Fruit fly (Drosophila melanogaster) whole organism, embryonic: ENCODE measurements around the gene TotZ.

ENCODE experiments used
- Bgb ChIP-seq: fragments of 200-800 bp; sonication (Bioruptor generic); IDR thresholded peaks from 2 replicates; pipeline ENCODE4 v1.3.6; 2022; ENCODE audit warnings: missing biosample characterization, missing genetic modification characterization; ENCODE audit not compliant: partially characterized antibody
- CG10321 ChIP-seq: fragments of 200-800 bp; sonication (Bioruptor generic); IDR thresholded peaks from 2 replicates; pipeline ENCODE4 v1.3.6; 2022; ENCODE audit warnings: missing biosample characterization, missing genetic modification characterization
- CG11695 ChIP-seq: fragments of 200-800 bp; sonication (Bioruptor generic); IDR thresholded peaks from 3 replicates; pipeline ENCODE4 v1.3.6; 2022; ENCODE audit warnings: missing biosample characterization, missing genetic modification characterization
- CG12769 ChIP-seq: fragments of 200-800 bp; sonication (Bioruptor generic); optimal IDR thresholded peaks from 2 replicates; lab custom pipeline; 2019; ENCODE audit warnings: missing biosample characterization, mild to moderate bottlenecking, missing genetic modification characterization, moderate library complexity
- CG1529 ChIP-seq: fragments of 200-800 bp; sonication (Bioruptor generic); optimal IDR thresholded peaks from 3 replicates; lab custom pipeline; 2018; ENCODE audit warnings: missing biosample characterization, missing genetic modification characterization
- CG15479 ChIP-seq: fragments of 200-800 bp; sonication (Bioruptor generic); optimal IDR thresholded peaks from 3 replicates; lab custom pipeline; 2019; ENCODE audit warnings: missing biosample characterization, mild to moderate bottlenecking, missing genetic modification characterization, moderate library complexity
- CG16779 ChIP-seq: fragments of 200-800 bp; sonication (Bioruptor generic); IDR thresholded peaks from 2 replicates; pipeline ENCODE4 v1.3.6; 2022; ENCODE audit warnings: missing biosample characterization, missing genetic modification characterization
- CG17829 ChIP-seq: fragments of 200-800 bp; optimal IDR thresholded peaks from 2 replicates; lab custom pipeline; 2019; ENCODE audit warnings: missing biosample characterization, mild to moderate bottlenecking, missing genetic modification characterization, moderate library complexity
- CG18262 ChIP-seq: fragments of 200-800 bp; optimal IDR thresholded peaks from 3 replicates; lab custom pipeline; 2019; ENCODE audit warnings: missing biosample characterization, mild to moderate bottlenecking, missing genetic modification characterization, moderate library complexity
- CG2116 ChIP-seq: fragments of 200-800 bp; sonication (Bioruptor generic); optimal IDR thresholded peaks from 3 replicates; lab custom pipeline; 2018; ENCODE audit warnings: missing biosample characterization, mild to moderate bottlenecking, missing genetic modification characterization
- CG2120 ChIP-seq: fragments of 200-800 bp; sonication (Bioruptor generic); optimal IDR thresholded peaks from 3 replicates; lab custom pipeline; 2016; ENCODE audit warnings: missing biosample characterization, missing genetic modification characterization
- CG4617 ChIP-seq: fragments of 200-800 bp; sonication (Bioruptor generic); optimal IDR thresholded peaks from 3 replicates; lab custom pipeline; 2016; ENCODE audit warnings: missing biosample characterization, missing genetic modification characterization, borderline replicate concordance
- CG5180 ChIP-seq: fragments of 200-800 bp; sonication (Bioruptor generic); optimal IDR thresholded peaks from 3 replicates; lab custom pipeline; 2017; ENCODE audit warnings: missing biosample characterization, missing genetic modification characterization, mild to moderate bottlenecking, moderate library complexity, missing genetic modification reagents
- CG6272 ChIP-seq: fragments of 200-800 bp; sonication (Bioruptor generic); IDR thresholded peaks from 2 replicates; pipeline ENCODE4 v1.3.6; 2022; ENCODE audit warnings: missing biosample characterization, missing genetic modification characterization
- CG8944 ChIP-seq: fragments of 200-800 bp; sonication (Bioruptor generic); optimal IDR thresholded peaks from 3 replicates; lab custom pipeline; 2016; ENCODE audit warnings: missing biosample characterization, missing genetic modification characterization
- CrebB ChIP-seq: fragments of 200-800 bp; sonication (Bioruptor generic); optimal IDR thresholded peaks from 3 replicates; lab custom pipeline; 2018; ENCODE audit warnings: missing biosample characterization, mild to moderate bottlenecking, missing genetic modification characterization
- Dad ChIP-seq: fragments of 200-800 bp; sonication (Bioruptor generic); optimal IDR thresholded peaks from 3 replicates; lab custom pipeline; 2016; ENCODE audit warnings: missing biosample characterization, missing genetic modification characterization
- Dbx ChIP-seq: fragments of 200-800 bp; sonication (Bioruptor generic); IDR thresholded peaks from 3 replicates; pipeline ENCODE4 v1.3.6; 2022; ENCODE audit warnings: missing biosample characterization, missing genetic modification characterization
- Deaf1 ChIP-seq: fragments of 200-800 bp; optimal IDR thresholded peaks from 3 replicates; lab custom pipeline; 2019; ENCODE audit warnings: missing biosample characterization, mild to moderate bottlenecking, missing genetic modification characterization, moderate library complexity
- Doc3 ChIP-seq: fragments of 200-800 bp; sonication (Bioruptor generic); IDR thresholded peaks from 3 replicates; pipeline ENCODE4 v1.3.6; 2022; ENCODE audit warnings: missing biosample characterization, missing genetic modification characterization; ENCODE audit not compliant: partially characterized antibody
- Ets97D ChIP-seq: fragments of 200-800 bp; sonication (Bioruptor generic); optimal IDR thresholded peaks from 3 replicates; lab custom pipeline; 2016; ENCODE audit warnings: missing biosample characterization, missing genetic modification characterization
- Gug ChIP-seq: fragments of 200-800 bp; sonication (Bioruptor generic); IDR thresholded peaks from 4 replicates; pipeline ENCODE4 v1.3.6; 2022; ENCODE audit warnings: missing biosample characterization, missing genetic modification characterization
- Hey ChIP-seq: fragments of 200-800 bp; sonication (Bioruptor generic); optimal IDR thresholded peaks from 3 replicates; lab custom pipeline; 2018; ENCODE audit warnings: missing biosample characterization, mild to moderate bottlenecking, missing genetic modification characterization
- Hr39 ChIP-seq: fragments of >200 bp; optimal IDR thresholded peaks from 2 replicates; lab custom pipeline; 2017
- MBD-R2 ChIP-seq: fragments of 200-800 bp; sonication (Bioruptor generic); IDR thresholded peaks from 2 replicates; pipeline ENCODE4 v1.3.6; 2022; ENCODE audit warnings: missing biosample characterization, missing genetic modification characterization
- MESR4 ChIP-seq: fragments of 200-800 bp; sonication (Bioruptor generic); optimal IDR thresholded peaks from 2 replicates; lab custom pipeline; 2018; ENCODE audit warnings: missing biosample characterization, mild to moderate bottlenecking, missing genetic modification characterization, moderate library complexity
- Med ChIP-seq: fragments of 200-800 bp; sonication (Bioruptor generic); peaks from one replicate; lab custom pipeline; 2016; ENCODE audit warnings: missing biosample characterization, missing genetic modification characterization, mild to moderate bottlenecking, inconsistent platforms, moderate library complexity
- NK7.1 ChIP-seq: fragments of 200-800 bp; sonication (Bioruptor generic); optimal IDR thresholded peaks from 3 replicates; lab custom pipeline; 2016; ENCODE audit warnings: missing biosample characterization, missing genetic modification characterization
- Poxn ChIP-seq: fragments of 200-800 bp; sonication (Bioruptor generic); IDR thresholded peaks from 2 replicates; pipeline ENCODE4 v1.3.6; 2022; ENCODE audit warnings: missing biosample characterization, missing genetic modification characterization
- Side ChIP-seq: fragments of 200-800 bp; sonication (Bioruptor generic); optimal IDR thresholded peaks from 2 replicates; lab custom pipeline; 2016; ENCODE audit warnings: missing biosample characterization, missing genetic modification characterization
- al ChIP-seq: fragments of 200-800 bp; sonication (Bioruptor generic); IDR thresholded peaks from 2 replicates; pipeline ENCODE4 v1.3.6; 2022; ENCODE audit warnings: missing biosample characterization, missing genetic modification characterization
- crp ChIP-seq, 2 experiments: fragments of 200-800 bp; sonication (Bioruptor generic); optimal IDR thresholded peaks; 2 replicates in 1 of 2; 3 replicates in 1 of 2; lab custom pipeline; 2017; ENCODE audit warnings: missing biosample characterization in 2 of 2, missing genetic modification characterization in 2 of 2, mild to moderate bottlenecking in 1 of 2, moderate library complexity in 1 of 2
- da ChIP-seq: fragments of 200-800 bp; sonication (Bioruptor generic); optimal IDR thresholded peaks from 2 replicates; lab custom pipeline; 2016; ENCODE audit warnings: missing biosample characterization, missing genetic modification characterization
- danr ChIP-seq: fragments of 200-800 bp; sonication (Bioruptor generic); IDR thresholded peaks from 2 replicates; pipeline ENCODE4 v1.3.6; 2022; ENCODE audit warnings: missing biosample characterization, missing genetic modification characterization
- dmrt11E ChIP-seq: fragments of 200-800 bp; sonication (Bioruptor generic); optimal IDR thresholded peaks from 3 replicates; lab custom pipeline; 2018; ENCODE audit warnings: missing biosample characterization, mild to moderate bottlenecking, missing genetic modification characterization, moderate library complexity
- esg ChIP-seq: fragments of 200-800 bp; sonication (Bioruptor generic); conservative IDR thresholded peaks from 2 replicates; pipeline ENCODE4 v1.3.6; 2022; ENCODE audit warnings: missing biosample characterization, missing genetic modification characterization
- ewg ChIP-seq: fragments of 200-800 bp; sonication (Bioruptor generic); optimal IDR thresholded peaks from 3 replicates; lab custom pipeline; 2017; ENCODE audit warnings: mild to moderate bottlenecking, missing biosample characterization, missing genetic modification reagents, missing genetic modification characterization
- fd64A ChIP-seq: fragments of 200-800 bp; sonication (Bioruptor generic); optimal IDR thresholded peaks from 3 replicates; lab custom pipeline; 2018; ENCODE audit warnings: missing biosample characterization, mild to moderate bottlenecking, missing genetic modification characterization
- gsb ChIP-seq: fragments of 200-800 bp; sonication (Bioruptor generic); IDR thresholded peaks from 2 replicates; pipeline ENCODE4 v1.3.6; 2022; ENCODE audit warnings: missing biosample characterization, missing genetic modification characterization
- lab ChIP-seq: fragments of 200-800 bp; sonication (Bioruptor generic); optimal IDR thresholded peaks from 3 replicates; lab custom pipeline; 2017; ENCODE audit warnings: missing biosample characterization, missing genetic modification characterization, mild to moderate bottlenecking, moderate library complexity, missing genetic modification reagents
- lbe ChIP-seq: fragments of 200-800 bp; sonication (Bioruptor generic); optimal IDR thresholded peaks from 2 replicates; lab custom pipeline; 2016; ENCODE audit warnings: missing biosample characterization, mild to moderate bottlenecking, missing genetic modification characterization
- prd ChIP-seq, 3 experiments: fragments of >200 bp in 2 of 3; fragments of 200-800 bp in 1 of 3; sonication (Bioruptor generic) in 1 of 3; optimal IDR thresholded peaks in 2 of 3; IDR thresholded peaks in 1 of 3; 2 replicates in 2 of 3; 3 replicates in 1 of 3; pipeline versions ENCODE4 v1.3.6 to Lab custom; 2017 to 2022; ENCODE audit warnings: missing biosample characterization in 1 of 3, missing genetic modification characterization in 1 of 3
- ranshi ChIP-seq: fragments of 200-800 bp; sonication (Bioruptor generic); IDR thresholded peaks from 2 replicates; pipeline ENCODE4 v1.3.6; 2022; ENCODE audit warnings: missing biosample characterization, missing genetic modification characterization
- row ChIP-seq: fragments of 200-800 bp; sonication (Bioruptor generic); IDR thresholded peaks from 3 replicates; pipeline ENCODE4 v1.3.6; 2022; ENCODE audit warnings: missing biosample characterization, missing genetic modification characterization
- schlank ChIP-seq: fragments of 200-800 bp; sonication (Bioruptor generic); optimal IDR thresholded peaks from 2 replicates; lab custom pipeline; 2018; ENCODE audit warnings: missing biosample characterization, mild to moderate bottlenecking, missing genetic modification characterization
- sug ChIP-seq: fragments of 200-800 bp; optimal IDR thresholded peaks from 2 replicates; lab custom pipeline; 2019; ENCODE audit warnings: missing biosample characterization, mild to moderate bottlenecking, missing genetic modification characterization, moderate library complexity
- tup ChIP-seq: fragments of 200-800 bp; sonication (Bioruptor generic); optimal IDR thresholded peaks from 2 replicates; lab custom pipeline; 2016; ENCODE audit warnings: missing biosample characterization, mild to moderate bottlenecking, missing genetic modification characterization, moderate library complexity
- unpg ChIP-seq: fragments of 200-800 bp; sonication (Bioruptor generic); optimal IDR thresholded peaks from 3 replicates; lab custom pipeline; 2018; ENCODE audit warnings: missing biosample characterization, mild to moderate bottlenecking, missing genetic modification characterization, moderate library complexity

Gene TotZ

DNA sequence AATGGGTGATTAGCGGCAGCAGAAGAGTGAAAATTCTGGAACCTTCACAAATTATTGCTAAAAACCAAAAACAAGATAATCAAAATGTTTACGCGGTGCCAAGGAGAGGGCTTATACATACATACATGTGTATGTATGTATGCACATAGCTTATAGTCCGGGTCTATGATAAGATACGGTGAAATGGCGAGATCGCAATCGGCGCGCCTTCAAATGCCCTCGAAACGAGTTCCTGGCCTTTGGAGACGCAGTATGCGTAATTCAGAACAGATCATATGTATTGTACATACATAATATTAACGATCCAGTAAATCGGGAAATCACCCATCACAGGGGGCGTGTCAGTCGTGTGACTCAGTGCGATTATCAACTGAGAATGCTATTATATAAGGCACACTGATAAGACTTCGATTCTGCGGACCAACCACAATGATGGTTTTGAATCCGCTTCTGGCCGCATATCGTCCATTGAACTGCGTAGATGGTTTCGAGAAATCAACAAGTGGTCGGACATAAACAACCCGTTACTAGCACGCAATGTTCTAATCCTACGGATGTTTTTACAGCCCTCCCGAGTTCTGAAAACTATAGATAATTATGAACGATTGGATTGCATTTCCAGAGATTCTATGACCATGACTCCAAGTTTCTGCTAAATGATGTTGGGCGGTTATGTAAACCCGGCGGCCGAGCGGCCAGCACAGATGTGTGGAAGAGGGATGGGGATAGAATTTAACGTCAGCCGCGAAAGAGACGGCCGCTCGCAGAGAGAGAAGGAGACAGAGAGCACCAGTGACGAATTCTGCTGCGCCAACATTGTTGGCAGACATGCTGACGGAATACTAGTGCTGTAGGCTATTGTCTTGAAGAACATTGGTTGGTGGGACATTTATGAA lies 48.8 kb upstream of the TotZ start (continued):
- TF ChIP-seq prd (optimal IDR thresholded peaks at IDR 0.05; lab: Kevin White, UChicago) (no peak), prd (GFP tag; IDR thresholded peaks at IDR 0.05; lab: Robert Waterston, UW) (peak; percentile 33; the same call in 2 of the 3 replicates), CG4617 (no peak), lbe (GFP tag; lab: Kevin White, UChicago) (no peak), Dad (GFP tag; lab: Kevin White, UChicago) (no peak), Poxn (no peak), CG12769 (peak; percentile 78), CG17829 (tag; lab: Kevin White, UChicago) (no peak), CG6272 (no peak), CG5180 (GFP tag; lab: Kevin White, UChicago) (no peak), da (GFP tag; lab: Kevin White, UChicago) (peak; percentile 21), Hey (tag; lab: Kevin White, UChicago) (no peak), danr (no peak), Deaf1 (tag; lab: Kevin White, UChicago) (peak; percentile 18), esg (GFP tag; lab: Robert Waterston, UW) (no peak), CG10321 (GFP tag; lab: Robert Waterston, UW) (peak; percentile 85), CG2120 (GFP tag; lab: Kevin White, UChicago) (no peak), gsb (GFP tag; lab: Robert Waterston, UW) (no peak), Gug (GFP tag; lab: Robert Waterston, UW) (peak; percentile 51; the same call in 2 of the 4 replicates), CG15479 (GFP tag; lab: Kevin White, UChicago) (peak; percentile 91), MBD-R2 (GFP tag; lab: Robert Waterston, UW) (peak; percentile 28; the same call in 1 of the 2 replicates), CG2116 (no peak), Hr39 (lab: Kevin White, UChicago) (no peak), ewg (peak; percentile 43), MESR4 (GFP tag; lab: Kevin White, UChicago) (peak; percentile 4), dmrt11E (tag; lab: Kevin White, UChicago) (no peak), al (GFP tag; lab: Robert Waterston, UW) (no peak), Ets97D (GFP tag; lab: Kevin White, UChicago) (no peak), Med (GFP tag; lab: Kevin White, UChicago) (peak; percentile 88), sug (peak; percentile 91), CG18262 (tag; lab: Kevin White, UChicago) (no peak), CG11695 (GFP tag; lab: Robert Waterston, UW) (no peak), Dbx (GFP tag; lab: Robert Waterston, UW) (no peak), ranshi (GFP tag; lab: Robert Waterston, UW) (0 out of 2 replicates have a peak, but pooled peaks have one; percentile 21), unpg (GFP tag; lab: Kevin White, UChicago) (no peak), Side (no peak), Bgb (GFP tag; lab: Robert Waterston, UW) (peak; percentile 56; the same call in 1 of the 2 replicates), row (GFP tag; lab: Robert Waterston, UW) (peak; percentile 28), fd64A (GFP tag; lab: Kevin White, UChicago) (no peak), CG16779 (GFP tag; lab: Robert Waterston, UW) (no peak), Doc3 (GFP tag; lab: Robert Waterston, UW) (no peak), crp (GFP tag; optimal IDR thresholded peaks at IDR 0.05; lab: Kevin White, UChicago) (peak in 1 of 2 experiments; percentile 10), CrebB (no peak), schlank (tag; lab: Kevin White, UChicago) (no peak), lab (GFP tag; lab: Kevin White, UChicago) (no peak), CG8944 (GFP tag; lab: Kevin White, UChicago) (no peak), NK7.1 (GFP tag; lab: Kevin White, UChicago) (no peak), tup (GFP tag; lab: Kevin White, UChicago) (no peak), CG1529 (GFP tag; lab: Kevin White, UChicago) (no peak)
